Worm (Caenorhabditis elegans) whole organism, L4 larva: ENCODE results near the gene C46F11.5.

Experiments
- T26A8.4 ChIP-seq: fragments of 200-800 bp; sonication (Bioruptor generic); IDR thresholded peaks from 2 replicates; pipeline ENCODE4 v1.3.6; 2022; ENCODE audit warnings: missing genetic modification characterization, missing compliant biosample characterization
- Y48G9A.11 ChIP-seq: fragments of 200-800 bp; sonication (Bioruptor generic); IDR thresholded peaks from 2 replicates; pipeline ENCODE4 v1.3.6; 2022; ENCODE audit warnings: missing genetic modification reagents, missing genetic modification characterization, missing compliant biosample characterization
- ZK337.2 ChIP-seq: fragments of 200-800 bp; sonication (Bioruptor generic); IDR thresholded peaks from 2 replicates; pipeline ENCODE4 v1.3.6; 2022; ENCODE audit warnings: missing genetic modification reagents, missing genetic modification characterization, missing compliant biosample characterization
- ZK546.5 ChIP-seq, 2 experiments: sonication (generic microtip); optimal IDR thresholded peaks; 2 replicates each; lab custom pipeline; 2017; ENCODE audit warnings: missing biosample characterization in 2 of 2, missing genetic modification characterization in 2 of 2
- aly-2 ChIP-seq: sonication (generic microtip); optimal IDR thresholded peaks from 2 replicates; lab custom pipeline; 2018; ENCODE audit warnings: missing biosample characterization, missing genetic modification characterization
- ceh-20 ChIP-seq: fragments of 200-800 bp; sonication (Bioruptor generic); IDR thresholded peaks from 2 replicates; pipeline ENCODE4 v1.3.6; 2022; ENCODE audit warnings: missing genetic modification reagents, missing genetic modification characterization, missing compliant biosample characterization
- ceh-32 ChIP-seq: sonication (generic microtip); optimal IDR thresholded peaks from 2 replicates; lab custom pipeline; 2016; ENCODE audit warnings: mild to moderate bottlenecking, missing genetic modification characterization, missing compliant biosample characterization; ENCODE audit not compliant: poor library complexity
- ceh-44 ChIP-seq: fragments of 200-800 bp; sonication (Bioruptor generic); IDR thresholded peaks from 2 replicates; pipeline ENCODE4 v1.3.6; 2022; ENCODE audit warnings: missing genetic modification reagents, missing genetic modification characterization, missing compliant biosample characterization
- ceh-62 ChIP-seq: sonication (generic microtip); optimal IDR thresholded peaks from 2 replicates; lab custom pipeline; 2017; ENCODE audit warnings: missing biosample characterization, missing genetic modification characterization
- ceh-82 ChIP-seq: sonication (generic microtip); optimal IDR thresholded peaks from 2 replicates; lab custom pipeline; 2017; ENCODE audit warnings: missing biosample characterization, missing genetic modification characterization
- daf-12 ChIP-seq: fragments of 150-350 bp; optimal IDR thresholded peaks from 2 replicates; lab custom pipeline; 2014; ENCODE audit warnings: missing biosample characterization, missing genetic modification reagents, missing genetic modification characterization
- daf-16 ChIP-seq, 3 experiments: sonication (generic microtip); optimal IDR thresholded peaks; 2 replicates each; lab custom pipeline; 2016 to 2017; ENCODE audit warnings: missing genetic modification characterization in 3 of 3, missing genetic modification reagents in 3 of 3, mild to moderate bottlenecking in 2 of 3, missing compliant biosample characterization in 2 of 3, missing biosample characterization in 1 of 3, moderate library complexity in 1 of 3
- daf-19 ChIP-seq: fragments of 200-800 bp; sonication (Bioruptor generic); conservative IDR thresholded peaks from 2 replicates; pipeline ENCODE4 v1.3.6; 2022; ENCODE audit warnings: missing genetic modification characterization, missing compliant biosample characterization
- dpl-1 ChIP-seq: fragments of 150-350 bp; optimal IDR thresholded peaks from 2 replicates; lab custom pipeline; 2014; ENCODE audit warnings: missing biosample characterization, missing genetic modification reagents, missing genetic modification characterization
- dve-1 ChIP-seq: sonication (generic microtip); optimal IDR thresholded peaks from 2 replicates; lab custom pipeline; 2017; ENCODE audit warnings: antibody characterized with exemption, mild to moderate bottlenecking, missing genetic modification characterization, missing compliant biosample characterization; ENCODE audit not compliant: insufficient read depth
- egl-43 ChIP-seq: fragments of 200-800 bp; sonication (Bioruptor generic); IDR thresholded peaks from 2 replicates; pipeline ENCODE4 v1.3.6; 2022; ENCODE audit warnings: missing genetic modification reagents, missing genetic modification characterization, missing compliant biosample characterization
- fos-1 ChIP-seq: fragments of 150-350 bp; optimal IDR thresholded peaks from 2 replicates; lab custom pipeline; 2014; ENCODE audit warnings: missing biosample characterization, missing genetic modification characterization
- hif-1 ChIP-seq, 2 experiments: sonication (generic microtip); optimal IDR thresholded peaks; 2 replicates each; lab custom pipeline; 2016 to 2017; ENCODE audit warnings: missing compliant biosample characterization in 2 of 2, missing genetic modification characterization in 2 of 2, missing genetic modification reagents in 2 of 2, missing genotype in 2 of 2, mild to moderate bottlenecking in 1 of 2
- hlh-11 ChIP-seq: fragments of 200-800 bp; sonication (Bioruptor generic); optimal IDR thresholded peaks from 2 replicates; lab custom pipeline; 2018; ENCODE audit warnings: mild to moderate bottlenecking, missing genetic modification characterization, missing compliant biosample characterization
- hlh-30 ChIP-seq: sonication (generic microtip); optimal IDR thresholded peaks from 2 replicates; lab custom pipeline; 2017; ENCODE audit warnings: antibody characterized with exemption, mild to moderate bottlenecking, missing genetic modification characterization, missing compliant biosample characterization; ENCODE audit not compliant: insufficient read depth
- hmg-1.1 ChIP-seq: fragments of 200-800 bp; sonication (Bioruptor generic); IDR thresholded peaks from 2 replicates; pipeline ENCODE4 v1.3.6; 2022; ENCODE audit warnings: missing genetic modification reagents, missing genetic modification characterization, missing compliant biosample characterization
- jun-1 ChIP-seq: fragments of 150-350 bp; optimal IDR thresholded peaks from 2 replicates; lab custom pipeline; 2014; ENCODE audit warnings: missing biosample characterization, missing genetic modification reagents, missing genetic modification characterization
- lin-13 ChIP-seq: fragments of 150-350 bp; optimal IDR thresholded peaks from 2 replicates; lab custom pipeline; 2014; ENCODE audit warnings: missing biosample characterization, missing genetic modification reagents, missing genetic modification characterization
- lin-38 ChIP-seq: fragments of 200-800 bp; sonication (Bioruptor generic); IDR thresholded peaks from 2 replicates; pipeline ENCODE4 v1.3.6; 2022; ENCODE audit warnings: missing genetic modification reagents, missing genetic modification characterization, missing compliant biosample characterization
- lin-39 ChIP-seq: fragments of 150-350 bp; optimal IDR thresholded peaks from 2 replicates; lab custom pipeline; 2014; ENCODE audit warnings: missing biosample characterization, missing genetic modification reagents, missing genetic modification characterization
- madf-9 ChIP-seq: fragments of 200-800 bp; sonication (Bioruptor generic); conservative IDR thresholded peaks from 2 replicates; pipeline ENCODE4 v1.3.6; 2022; ENCODE audit warnings: missing genetic modification reagents, missing genetic modification characterization, missing compliant biosample characterization
- mep-1 ChIP-seq: fragments of 150-350 bp; sonication (generic microtip); optimal IDR thresholded peaks from 3 replicates; lab custom pipeline; 2014; ENCODE audit warnings: missing biosample characterization, missing genetic modification characterization
- mes-2 ChIP-seq: sonication (generic microtip); optimal IDR thresholded peaks from 2 replicates; lab custom pipeline; 2016; ENCODE audit warnings: missing genotype, mild to moderate bottlenecking, missing genetic modification characterization, missing compliant biosample characterization; ENCODE audit not compliant: poor library complexity, severe bottlenecking
- nhr-10 ChIP-seq: fragments of 150-350 bp; optimal IDR thresholded peaks from 2 replicates; lab custom pipeline; 2014; ENCODE audit warnings: missing biosample characterization, missing genetic modification characterization
- nhr-102 ChIP-seq: sonication (generic microtip); optimal IDR thresholded peaks from 2 replicates; lab custom pipeline; 2016; ENCODE audit warnings: mild to moderate bottlenecking, missing genetic modification characterization, moderate library complexity, missing compliant biosample characterization
- nhr-42 ChIP-seq: fragments of 200-800 bp; sonication (Bioruptor generic); IDR thresholded peaks from 2 replicates; pipeline ENCODE4 v1.3.6; 2022; ENCODE audit warnings: missing genetic modification characterization, missing compliant biosample characterization
- nhr-6 ChIP-seq: fragments of 150-350 bp; optimal IDR thresholded peaks from 2 replicates; lab custom pipeline; 2014; ENCODE audit warnings: missing biosample characterization, missing genetic modification characterization
- nhr-77 ChIP-seq: fragments of 150-350 bp; optimal IDR thresholded peaks from 2 replicates; lab custom pipeline; 2014; ENCODE audit warnings: missing biosample characterization, missing genetic modification characterization
- pha-4 ChIP-seq, 2 experiments: fragments of 150-350 bp in 1 of 2; fragments of 200-800 bp in 1 of 2; sonication (Bioruptor generic) in 1 of 2; IDR thresholded peaks in 1 of 2; optimal IDR thresholded peaks in 1 of 2; 2 replicates each; pipeline versions ENCODE4 v1.3.6 to Lab custom; 2014 to 2022; ENCODE audit warnings: missing genetic modification characterization in 2 of 2, missing genetic modification reagents in 2 of 2, missing biosample characterization in 1 of 2, missing compliant biosample characterization in 1 of 2
- pqm-1 ChIP-seq: sonication (generic microtip); optimal IDR thresholded peaks from 2 replicates; lab custom pipeline; 2017; ENCODE audit warnings: missing biosample characterization, missing genetic modification characterization
- rbr-2 ChIP-seq: sonication (generic microtip); optimal IDR thresholded peaks from 2 replicates; lab custom pipeline; 2016; ENCODE audit warnings: missing genotype, missing genetic modification characterization, missing compliant biosample characterization
- saeg-2 ChIP-seq: fragments of 200-800 bp; sonication (Bioruptor generic); IDR thresholded peaks from 2 replicates; pipeline ENCODE4 v1.3.6; 2022; ENCODE audit warnings: missing genetic modification reagents, missing genetic modification characterization, missing compliant biosample characterization
- set-16 ChIP-seq: fragments of 200-800 bp; sonication (Bioruptor generic); IDR thresholded peaks from 2 replicates; pipeline ENCODE4 v1.3.6; 2022; ENCODE audit warnings: missing genetic modification reagents, missing genetic modification characterization, missing compliant biosample characterization
- snpc-4 ChIP-seq: fragments of 150-350 bp; optimal IDR thresholded peaks from 2 replicates; lab custom pipeline; 2014; ENCODE audit warnings: missing biosample characterization, missing genetic modification characterization
- spr-1 ChIP-seq: sonication (generic microtip); optimal IDR thresholded peaks from 2 replicates; lab custom pipeline; 2016; ENCODE audit warnings: mild to moderate bottlenecking, missing genetic modification characterization, missing compliant biosample characterization
- tra-1 ChIP-seq: fragments of 200-800 bp; sonication (Bioruptor generic); IDR thresholded peaks from 2 replicates; pipeline ENCODE4 v1.3.6; 2022; ENCODE audit warnings: missing genetic modification reagents, missing genetic modification characterization, missing compliant biosample characterization
- unc-130 ChIP-seq: sonication (generic microtip); optimal IDR thresholded peaks from 2 replicates; lab custom pipeline; 2016; ENCODE audit warnings: missing genetic modification reagents, missing genetic modification characterization, missing compliant biosample characterization
- unc-39 ChIP-seq: sonication (generic microtip); optimal IDR thresholded peaks from 2 replicates; lab custom pipeline; 2017; ENCODE audit warnings: missing biosample characterization, missing genetic modification characterization
- unc-62 ChIP-seq, 3 experiments: fragments of 150-350 bp in 1 of 3; sonication (generic microtip); optimal IDR thresholded peaks in 2 of 3; peaks in 1 of 3; 1 replicate in 1 of 3; 2 replicates in 2 of 3; lab custom pipeline; 2014 to 2017; ENCODE audit warnings: missing biosample characterization in 3 of 3, missing genetic modification characterization in 3 of 3, missing genetic modification reagents in 3 of 3, missing genotype in 1 of 3
- zag-1 ChIP-seq: fragments of 150-350 bp; optimal IDR thresholded peaks from 2 replicates; lab custom pipeline; 2014; ENCODE audit warnings: missing biosample characterization, missing genetic modification characterization
- zip-11 ChIP-seq: fragments of 200-800 bp; sonication (Bioruptor generic); IDR thresholded peaks from 2 replicates; pipeline ENCODE4 v1.3.6; 2022; ENCODE audit warnings: missing genetic modification characterization, missing compliant biosample characterization
- ztf-7 ChIP-seq: fragments of 150-350 bp; optimal IDR thresholded peaks from 2 replicates; lab custom pipeline; 2014; ENCODE audit warnings: missing biosample characterization, missing genetic modification characterization

Gene C46F11.5

ce11 chrIII:3701411-3702310 is 44.3 kb upstream of the C46F11.5 start, which contains the start of the genes pdi-1 and C14B1.2:
TSS of gene pdi-1 (minus strand) at chrIII:3701461.
TSS of gene C14B1.2 (plus strand) at chrIII:3702260.
- TF ChIP-seq saeg-2 (GFP tag; lab: Robert Waterston, UW) (no peak), nhr-42 (GFP tag; lab: Robert Waterston, UW) (no peak), Y48G9A.11 (GFP tag; lab: Robert Waterston, UW) (no peak), ceh-62 (no peak), mep-1 (tag; lab: Kevin White, UChicago) (peak; percentile 64), hlh-30 (tag; lab: Kevin White, UChicago) (peak; percentile 71), daf-19 (GFP tag; lab: Robert Waterston, UW) (no peak), daf-16 (GFP tag; optimal IDR thresholded peaks at IDR 0.05; lab: Kevin White, UChicago) (no peak), daf-16 (tag; optimal IDR thresholded peaks at IDR 0.05; lab: Kevin White, UChicago) (peak; percentile 2), T26A8.4 (no peak), zip-11 (GFP tag; lab: Robert Waterston, UW) (no peak), nhr-102 (tag; lab: Kevin White, UChicago) (peak; percentile 10), tra-1 (GFP tag; lab: Robert Waterston, UW) (0 out of 2 replicates have a peak, but pooled peaks have one; percentile 51), pha-4 (GFP tag; IDR thresholded peaks at IDR 0.05; lab: Robert Waterston, UW) (peak; percentile 54; the same call in 1 of the 2 replicates), pha-4 (tag; optimal IDR thresholded peaks at IDR 0.05; lab: Kevin White, UChicago) (no peak), ceh-20 (0 out of 2 replicates have a peak, but pooled peaks have one; percentile 22), ceh-44 (GFP tag; lab: Robert Waterston, UW) (no peak), lin-13 (GFP tag; lab: Kevin White, UChicago) (peak; percentile 59), unc-39 (no peak), egl-43 (GFP tag; lab: Robert Waterston, UW) (peak; percentile 59; the same call in 1 of the 2 replicates), fos-1 (tag; lab: Kevin White, UChicago) (no peak), unc-130 (GFP tag; lab: Kevin White, UChicago) (no peak), hmg-1.1 (GFP tag; lab: Robert Waterston, UW) (peak; percentile 66; the same call in 1 of the 2 replicates), jun-1 (tag; lab: Kevin White, UChicago) (no peak), daf-12 (no peak), dpl-1 (peak; percentile 56), zag-1 (no peak), hlh-11 (tag; lab: Kevin White, UChicago) (peak; percentile 82), nhr-77 (tag; lab: Kevin White, UChicago) (peak; percentile 35), nhr-10 (no peak), snpc-4 (tag; lab: Kevin White, UChicago) (no peak), ztf-7 (tag; lab: Kevin White, UChicago) (no peak), aly-2 (no peak), pqm-1 (tag; lab: Kevin White, UChicago) (peak; percentile 40), spr-1 (tag; lab: Kevin White, UChicago) (peak; percentile 28), ZK546.5 (tag; optimal IDR thresholded peaks at IDR 0.05; lab: Kevin White, UChicago) (no peak), lin-38 (peak; percentile 64), madf-9 (no peak; the same call in 1 of the 2 replicates), ZK337.2 (no peak), nhr-6 (peak; percentile 77), unc-62 (GFP tag; optimal IDR thresholded peaks at IDR 0.05 in 1 of 2; lab: Kevin White, UChicago) (no peak), unc-62 (tag; optimal IDR thresholded peaks at IDR 0.05; lab: Kevin White, UChicago) (no peak), lin-39 (tag; lab: Kevin White, UChicago) (no peak), rbr-2 (tag; lab: Kevin White, UChicago) (peak; percentile 34), dve-1 (tag; lab: Kevin White, UChicago) (peak; percentile 87), ceh-82 (no peak), hif-1 (tag; optimal IDR thresholded peaks at IDR 0.05; lab: Kevin White, UChicago) (peak in 1 of 2 experiments; percentile 41), mes-2 (tag; lab: Kevin White, UChicago) (peak; percentile 35), set-16 (peak; percentile 4; the same call in 1 of the 2 replicates), ceh-32 (tag; lab: Kevin White, UChicago) (no peak)
